Worm (Caenorhabditis elegans): ENCODE measurements around the gene oac-8.

oac-8 gene

ce11 chrIV:10636649-10637048, 52.3 kb downstream of the oac-8 start, which contains the start of gene F56C4.1:
F56C4.1 (plus strand) TSS chrIV:10636949.
- TF ChIP-seq C38D4.7 (GFP tag; optimal IDR thresholded peaks at IDR 0.05) (no peak), hlh-6 (tag; optimal IDR thresholded peaks at IDR 0.05) (no peak), syd-9 (tag; optimal IDR thresholded peaks at IDR 0.05) (no peak), ceh-24 (tag; optimal IDR thresholded peaks at IDR 0.05) (no peak), lin-11 (tag; optimal IDR thresholded peaks at IDR 0.05) (no peak), odd-2 (tag; optimal IDR thresholded peaks at IDR 0.05) (no peak), K09A11.1 (tag; optimal IDR thresholded peaks at IDR 0.05; ENCODE audit: insufficient read depth) (no peak), ceh-22 (tag; optimal IDR thresholded peaks at IDR 0.05) (no peak), fax-1 (tag; optimal IDR thresholded peaks at IDR 0.05) (no peak), lim-6 (tag; optimal IDR thresholded peaks at IDR 0.05) (no peak), pat-9 (tag; optimal IDR thresholded peaks at IDR 0.05) (no peak), hlh-8 (tag; optimal IDR thresholded peaks at IDR 0.05) (no peak), ceh-31 (tag; optimal IDR thresholded peaks at IDR 0.05) (no peak), eyg-1 (tag; optimal IDR thresholded peaks at IDR 0.05) (no peak), dmd-4 (tag; optimal IDR thresholded peaks at IDR 0.05; ENCODE audit: borderline replicate concordance) (no peak), unc-86 (tag; optimal IDR thresholded peaks at IDR 0.05) (no peak), ceh-9 (tag; optimal IDR thresholded peaks at IDR 0.05) (no peak), ceh-14 (tag; optimal IDR thresholded peaks at IDR 0.05) (no peak)

Data from whole organism, late embryonic.